Worm (Caenorhabditis elegans): Measurements from ENCODE around the gene Y37H2A.13.

DNA sequence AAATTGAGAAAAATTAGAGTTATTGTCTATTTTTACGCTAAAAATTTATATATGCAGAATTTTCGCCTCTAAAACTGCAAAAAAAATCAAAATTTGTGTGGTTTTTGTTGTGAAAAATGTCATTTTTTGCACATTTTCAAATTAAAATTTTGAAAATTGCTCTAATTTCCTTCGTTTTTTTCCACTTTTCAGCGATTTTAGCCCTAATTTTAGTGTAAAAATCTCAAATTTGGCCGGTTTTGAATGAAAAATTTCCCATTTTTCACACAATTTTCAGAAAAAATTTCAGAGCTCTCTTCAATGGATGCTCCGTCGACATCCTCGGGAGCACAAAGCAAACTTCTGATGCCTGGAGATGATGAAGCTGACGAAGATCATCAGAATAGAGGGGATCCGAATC lies 44.3 kb upstream of the Y37H2A.13 start, which contains the start of gene par-4:
- TF ChIP-seq aly-1 (tag; optimal IDR thresholded peaks at IDR 0.05): no peak
- no peak for TF ChIP-seq B0310.2 (tag; optimal IDR thresholded peaks at IDR 0.05)
- TF ChIP-seq ama-1 (optimal IDR thresholded peaks at IDR 0.05): no peak
- no peak for TF ChIP-seq tra-4 (tag; optimal IDR thresholded peaks at IDR 0.05)
